Worm (Caenorhabditis elegans): ENCODE data around the gene W02H5.19.

DNA sequence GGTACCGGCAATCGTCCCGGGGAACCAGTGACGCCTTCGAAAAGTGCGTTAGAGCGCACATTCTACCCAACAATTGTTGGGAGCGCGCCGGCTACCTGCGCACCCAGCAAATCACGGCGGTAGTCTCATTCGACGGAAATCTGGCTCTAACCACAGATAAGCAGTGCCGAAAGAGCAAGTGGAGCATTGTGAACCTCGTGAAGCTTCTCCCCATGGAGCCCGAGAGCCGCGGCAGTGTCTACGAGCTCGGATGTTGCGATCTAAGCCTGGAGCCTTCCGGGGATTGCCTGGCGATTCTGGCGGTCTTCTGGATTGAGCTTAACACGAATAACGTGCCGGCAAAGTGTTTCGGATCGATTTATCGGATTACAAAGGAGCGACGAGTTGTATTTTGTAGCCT is 816 bp downstream of the W02H5.19 start:
- TF ChIP-seq snpc-4 (GFP tag; optimal IDR thresholded peaks at IDR 0.05) (no peak), snpc-4 (tag; optimal IDR thresholded peaks at IDR 0.05) (no peak), tlf-1 (GFP tag; optimal IDR thresholded peaks at IDR 0.05) (no peak), unc-62 (GFP tag; optimal IDR thresholded peaks at IDR 0.05) (no peak), let-526 (GFP tag; IDR thresholded peaks at IDR 0.05) (no peak), ztf-6 (GFP tag; IDR thresholded peaks at IDR 0.05) (no peak)
